Fruit fly (Drosophila melanogaster): ENCODE measurements around the gene CG12071.

Gene CG12071

dm6 chr3R:30918872-30919271, 38.0 kb upstream of the CG12071 start (continued):
- TF ChIP-seq CHES-1-like (GFP tag; optimal IDR thresholded peaks at IDR 0.05) (no peak), CG8089 (GFP tag; optimal IDR thresholded peaks at IDR 0.05) (no peak), CG13775 (GFP tag; optimal IDR thresholded peaks at IDR 0.05) (no peak), CG12236 (GFP tag; optimal IDR thresholded peaks at IDR 0.05) (peak; percentile 41), Sox102F (GFP tag; optimal IDR thresholded peaks at IDR 0.05) (peak; percentile 26), Kr (GFP tag; optimal IDR thresholded peaks at IDR 0.05) (peak; percentile 83), PHDP (tag; optimal IDR thresholded peaks at IDR 0.05) (peak; percentile 20), Dfd (GFP tag; optimal IDR thresholded peaks at IDR 0.05) (no peak), ac (GFP tag; optimal IDR thresholded peaks at IDR 0.05) (peak; percentile 68), tll (GFP tag; optimal IDR thresholded peaks at IDR 0.05) (peak in 1 of 2 experiments; percentile 38), danr (GFP tag; IDR thresholded peaks at IDR 0.05) (no peak), Jarid2 (GFP tag; optimal IDR thresholded peaks at IDR 0.05) (no peak), crol (GFP tag; IDR thresholded peaks at IDR 0.05) (no peak), ap (GFP tag; IDR thresholded peaks at IDR 0.05) (no peak), Pdp1 (GFP tag; optimal IDR thresholded peaks at IDR 0.05) (peak in 1 of 2 experiments; percentile 6), HLH3B (GFP tag; IDR thresholded peaks at IDR 0.05) (no peak), CG9727 (GFP tag; optimal IDR thresholded peaks at IDR 0.05) (peak; percentile 21), D (optimal IDR thresholded peaks at IDR 0.05) (no peak), D (GFP tag; optimal IDR thresholded peaks at IDR 0.05) (no peak), CG12391 (tag; optimal IDR thresholded peaks at IDR 0.05) (peak; percentile 8), Nf-YB (GFP tag; optimal IDR thresholded peaks at IDR 0.05) (peak; percentile 19), CG3407 (GFP tag; optimal IDR thresholded peaks at IDR 0.05) (peak; percentile 13), zen2 (GFP tag; IDR thresholded peaks at IDR 0.05; ENCODE audit: partially characterized antibody) (no peak), ase (GFP tag; IDR thresholded peaks at IDR 0.05) (no peak), wdn (GFP tag; IDR thresholded peaks at IDR 0.05) (no peak), pum (GFP tag; optimal IDR thresholded peaks at IDR 0.05) (no peak), Sry-δ (GFP tag; optimal IDR thresholded peaks at IDR 0.05) (no peak), pfk (GFP tag; optimal IDR thresholded peaks at IDR 0.05) (no peak), CG1529 (GFP tag; optimal IDR thresholded peaks at IDR 0.05) (peak; percentile 31), NFAT (GFP tag; IDR thresholded peaks at IDR 0.05) (no peak), CoRest (tag; optimal IDR thresholded peaks at IDR 0.05) (peak; percentile 21), Hmx (GFP tag; optimal IDR thresholded peaks at IDR 0.05) (no peak), Lpt (GFP tag; optimal IDR thresholded peaks at IDR 0.05) (no peak), sima (GFP tag; optimal IDR thresholded peaks at IDR 0.05) (no peak), lola (GFP tag; optimal IDR thresholded peaks at IDR 0.05) (peak in 1 of 3 experiments; percentile 56), Bdp1 (GFP tag; optimal IDR thresholded peaks at IDR 0.05) (no peak), slbo (GFP tag; IDR thresholded peaks at IDR 0.05) (no peak), tap (tag; optimal IDR thresholded peaks at IDR 0.05) (no peak), CG8924 (tag; optimal IDR thresholded peaks at IDR 0.05) (peak; percentile 58), CG6175 (GFP tag; IDR thresholded peaks at IDR 0.05) (no peak), CG10366 (GFP tag; IDR thresholded peaks at IDR 0.05) (no peak), CG17912 (GFP tag; optimal IDR thresholded peaks at IDR 0.05) (no peak), Bgb (GFP tag; IDR thresholded peaks at IDR 0.05; ENCODE audit: partially characterized antibody) (no peak), CG6654 (GFP tag; optimal IDR thresholded peaks at IDR 0.05) (no peak), CG13424 (tag; optimal IDR thresholded peaks at IDR 0.05) (peak; percentile 44), pb (GFP tag; optimal IDR thresholded peaks at IDR 0.05) (no peak), ewg (GFP tag; optimal IDR thresholded peaks at IDR 0.05) (no peak), Opbp (GFP tag; IDR thresholded peaks at IDR 0.05; ENCODE audit: partially characterized antibody) (no peak), Mrtf (GFP tag; IDR thresholded peaks at IDR 0.05) (no peak), fd102C (GFP tag; optimal IDR thresholded peaks at IDR 0.05) (peak; percentile 69), nom (GFP tag; optimal IDR thresholded peaks at IDR 0.05) (no peak)
